ENCODE assay signal across 1 fruit fly cellular context in the genomic region with DNA sequence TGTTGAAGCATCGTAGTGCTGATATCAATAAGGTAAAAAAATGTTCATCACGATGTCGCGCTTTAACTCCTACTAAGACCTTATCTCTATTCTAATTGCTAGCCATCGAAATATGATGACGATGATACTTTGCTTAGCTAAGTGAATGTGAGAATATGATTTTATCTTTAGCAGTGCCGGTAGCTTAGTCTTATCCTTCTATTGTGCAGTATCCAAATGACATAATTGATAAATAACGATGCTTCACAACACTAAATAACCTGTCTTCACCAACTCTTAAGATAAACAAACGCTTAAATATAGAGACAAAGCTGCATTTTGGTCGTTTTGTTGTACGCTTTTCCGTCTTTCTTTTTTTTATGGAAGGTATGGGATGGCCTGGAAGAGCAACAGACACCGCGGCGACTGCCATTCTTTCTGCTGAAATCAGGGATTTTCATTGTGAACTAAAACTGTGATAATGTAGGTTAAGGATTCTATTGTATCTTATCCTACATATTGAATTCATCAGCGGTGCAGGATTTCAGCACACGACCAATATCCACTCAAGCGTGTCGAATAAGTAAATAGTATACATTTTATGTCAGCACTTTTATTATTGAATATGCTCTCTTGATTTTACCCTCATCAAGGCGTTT.
TF ChIP-seq lines count a peak whose summit lies in the region.

No protein-coding gene starts in this region.

TF ChIP-seq in whole organism, embryonic, 481 proteins besides CTCF, POLR2A, EP300 and RAD21 (continued from another document):
- TF ChIP-seq cato (GFP tag; optimal IDR thresholded peaks at IDR 0.05; lab: Kevin White, UChicago; ENCODE audit: borderline replicate concordance) = no peak
- no peak for TF ChIP-seq CG32772 (GFP tag; IDR thresholded peaks at IDR 0.05; lab: Robert Waterston, UW)
- TF ChIP-seq Hmr (GFP tag; optimal IDR thresholded peaks at IDR 0.05; lab: Kevin White, UChicago) = peak; percentile 4
- no peak for TF ChIP-seq CG10147 (GFP tag; optimal IDR thresholded peaks at IDR 0.05; lab: Kevin White, UChicago)
- no peak for TF ChIP-seq Hr51 (GFP tag; optimal IDR thresholded peaks at IDR 0.05; lab: Kevin White, UChicago)
- TF ChIP-seq Xbp1 (GFP tag; optimal IDR thresholded peaks at IDR 0.05; lab: Kevin White, UChicago) = peak; percentile 16
- peak; percentile 55 for TF ChIP-seq CG4617 (GFP tag; optimal IDR thresholded peaks at IDR 0.05; lab: Kevin White, UChicago; ENCODE audit: borderline replicate concordance)
- no peak for TF ChIP-seq wor (GFP tag; IDR thresholded peaks at IDR 0.05; lab: Robert Waterston, UW)
- TF ChIP-seq Tbp (GFP tag; optimal IDR thresholded peaks at IDR 0.05; lab: Kevin White, UChicago) = no peak
- no peak for TF ChIP-seq CG15514 (GFP tag; optimal IDR thresholded peaks at IDR 0.05; lab: Kevin White, UChicago)
- no peak for TF ChIP-seq CG3995 (GFP tag; optimal IDR thresholded peaks at IDR 0.05; lab: Kevin White, UChicago)
- no peak for TF ChIP-seq ATbp (GFP tag; optimal IDR thresholded peaks at IDR 0.05; lab: Kevin White, UChicago)
- no peak for TF ChIP-seq jigr1 (GFP tag; IDR thresholded peaks at IDR 0.05; lab: Robert Waterston, UW)
- TF ChIP-seq CG10267 (tag; optimal IDR thresholded peaks at IDR 0.05; lab: Kevin White, UChicago) = peak; percentile 63
- no peak for TF ChIP-seq crp (GFP tag; optimal IDR thresholded peaks at IDR 0.05; lab: Kevin White, UChicago)
- no peak for TF ChIP-seq Dll (GFP tag; IDR thresholded peaks at IDR 0.05; lab: Robert Waterston, UW; ENCODE audit: partially characterized antibody)
- no peak for TF ChIP-seq tup (GFP tag; optimal IDR thresholded peaks at IDR 0.05; lab: Kevin White, UChicago)
- TF ChIP-seq so (GFP tag; IDR thresholded peaks at IDR 0.05; lab: Robert Waterston, UW) = no peak
- no peak for TF ChIP-seq CG3838 (GFP tag; optimal IDR thresholded peaks at IDR 0.05; lab: Kevin White, UChicago)
- no peak for TF ChIP-seq CG1529 (GFP tag; optimal IDR thresholded peaks at IDR 0.05; lab: Kevin White, UChicago)
- no peak for TF ChIP-seq kni (GFP tag; optimal IDR thresholded peaks at IDR 0.05; lab: Kevin White, UChicago)
- no peak for TF ChIP-seq p53 (GFP tag; optimal IDR thresholded peaks at IDR 0.05; lab: Kevin White, UChicago)
- no peak for TF ChIP-seq org-1 (GFP tag; optimal IDR thresholded peaks at IDR 0.05; lab: Kevin White, UChicago)
- no peak for TF ChIP-seq Sox100B (GFP tag; optimal IDR thresholded peaks at IDR 0.05; lab: Kevin White, UChicago)
- TF ChIP-seq ro (GFP tag; IDR thresholded peaks at IDR 0.05; lab: Robert Waterston, UW) = no peak
- TF ChIP-seq MESR4 (GFP tag; optimal IDR thresholded peaks at IDR 0.05; lab: Kevin White, UChicago) = peak; percentile 32
- no peak for TF ChIP-seq disco-r (GFP tag; optimal IDR thresholded peaks at IDR 0.05; lab: Kevin White, UChicago)
- peak; percentile 13 for TF ChIP-seq BEAF-32 (GFP tag; optimal IDR thresholded peaks at IDR 0.05; lab: Kevin White, UChicago)
- TF ChIP-seq CoRest (tag; optimal IDR thresholded peaks at IDR 0.05; lab: Kevin White, UChicago) = peak; percentile 8
- no peak for TF ChIP-seq gem (tag; optimal IDR thresholded peaks at IDR 0.05; lab: Kevin White, UChicago)
- peak; percentile 67 for TF ChIP-seq CG33213 (GFP tag; optimal IDR thresholded peaks at IDR 0.05; lab: Kevin White, UChicago)
- no peak for TF ChIP-seq crc (GFP tag; optimal IDR thresholded peaks at IDR 0.05; lab: Kevin White, UChicago)
- TF ChIP-seq caup (GFP tag; optimal IDR thresholded peaks at IDR 0.05; lab: Kevin White, UChicago; ENCODE audit: severe bottlenecking) = no peak
- no peak for TF ChIP-seq Trl (optimal IDR thresholded peaks at IDR 0.05; lab: Kevin White, UChicago)
- TF ChIP-seq Trl (GFP tag; optimal IDR thresholded peaks at IDR 0.05; lab: Kevin White, UChicago) = no peak
- TF ChIP-seq az2 (GFP tag; optimal IDR thresholded peaks at IDR 0.05; lab: Kevin White, UChicago) = no peak
- peak; percentile 2 for TF ChIP-seq Ets97D (GFP tag; optimal IDR thresholded peaks at IDR 0.05; lab: Kevin White, UChicago)
- no peak for TF ChIP-seq CG18619 (GFP tag; optimal IDR thresholded peaks at IDR 0.05; lab: Kevin White, UChicago)
- no peak for TF ChIP-seq CG10979 (tag; optimal IDR thresholded peaks at IDR 0.05; lab: Kevin White, UChicago)
- TF ChIP-seq MBD-R2 (GFP tag; IDR thresholded peaks at IDR 0.05; lab: Robert Waterston, UW) = peak; percentile 50; the same call in 1 of the 2 replicates
- no peak for TF ChIP-seq CG17912 (GFP tag; optimal IDR thresholded peaks at IDR 0.05; lab: Kevin White, UChicago)
- TF ChIP-seq jing (GFP tag; optimal IDR thresholded peaks at IDR 0.05; lab: Kevin White, UChicago) = no peak
- no peak for TF ChIP-seq CG1832 (GFP tag; optimal IDR thresholded peaks at IDR 0.05; lab: Kevin White, UChicago)
- no peak for TF ChIP-seq Drgx (GFP tag; IDR thresholded peaks at IDR 0.05; lab: Robert Waterston, UW)
- no peak for TF ChIP-seq wek (GFP tag; optimal IDR thresholded peaks at IDR 0.05; lab: Kevin White, UChicago)
- no peak for TF ChIP-seq Atf3 (GFP tag; optimal IDR thresholded peaks at IDR 0.05; lab: Kevin White, UChicago)
- no peak for TF ChIP-seq yki (optimal IDR thresholded peaks at IDR 0.05; lab: Kevin White, UChicago)
- no peak for TF ChIP-seq danr (GFP tag; IDR thresholded peaks at IDR 0.05; lab: Robert Waterston, UW)
- no peak for TF ChIP-seq gt (GFP tag; IDR thresholded peaks at IDR 0.05; lab: Robert Waterston, UW)
- TF ChIP-seq bsh (GFP tag; optimal IDR thresholded peaks at IDR 0.05; lab: Kevin White, UChicago) = no peak
- peak; percentile 99 for TF ChIP-seq ssp (GFP tag; IDR thresholded peaks at IDR 0.05; lab: Robert Waterston, UW)
- TF ChIP-seq zen2 (GFP tag; IDR thresholded peaks at IDR 0.05; lab: Robert Waterston, UW; ENCODE audit: partially characterized antibody) = no peak
- no peak for TF ChIP-seq TFAM (GFP tag; optimal IDR thresholded peaks at IDR 0.05; lab: Kevin White, UChicago)
- no peak for TF ChIP-seq CG3065 (GFP tag; optimal IDR thresholded peaks at IDR 0.05; lab: Kevin White, UChicago)
- TF ChIP-seq zen (tag; optimal IDR thresholded peaks at IDR 0.05; lab: Kevin White, UChicago) = no peak
TF ChIP-seq in whole organism, embryonic: peak in this region for 33.
